Worm (Caenorhabditis elegans) whole organism, young adult: ENCODE data around the gene lelo-4.

Experiments
- B0261.1 ChIP-seq: sonication (generic microtip); optimal IDR thresholded peaks from 2 replicates; lab custom pipeline; 2016; ENCODE audit warnings: mild to moderate bottlenecking, missing genetic modification characterization, moderate library complexity, missing compliant biosample characterization
- D2030.7 ChIP-seq: fragments of 200-800 bp; sonication (Bioruptor generic); IDR thresholded peaks from 2 replicates; pipeline ENCODE4 v1.3.6; 2022; ENCODE audit warnings: missing genetic modification reagents, missing genetic modification characterization, missing compliant biosample characterization
- F22D6.2 ChIP-seq: sonication (generic microtip); optimal IDR thresholded peaks from 2 replicates; lab custom pipeline; 2016; ENCODE audit warnings: mild to moderate bottlenecking, missing genetic modification characterization, missing compliant biosample characterization
- F52B5.7 ChIP-seq: sonication (generic microtip); optimal IDR thresholded peaks from 2 replicates; lab custom pipeline; 2016; ENCODE audit warnings: mild to moderate bottlenecking, missing genetic modification characterization, missing compliant biosample characterization
- F55B11.4 ChIP-seq: sonication (generic microtip); optimal IDR thresholded peaks from 2 replicates; lab custom pipeline; 2016; ENCODE audit warnings: missing compliant biosample characterization, missing genetic modification characterization, borderline replicate concordance; ENCODE audit not compliant: insufficient read depth
- K11D2.4 ChIP-seq: fragments of 200-800 bp; sonication (Bioruptor generic); IDR thresholded peaks from 2 replicates; pipeline ENCODE4 v1.3.6; 2022; ENCODE audit warnings: missing genetic modification reagents, missing genetic modification characterization, missing compliant biosample characterization
- T07F8.4 ChIP-seq: sonication (generic microtip); optimal IDR thresholded peaks from 2 replicates; lab custom pipeline; 2016; ENCODE audit warnings: mild to moderate bottlenecking, missing genetic modification characterization, moderate library complexity, missing compliant biosample characterization
- T26A5.8 ChIP-seq: sonication (generic microtip); optimal IDR thresholded peaks from 2 replicates; lab custom pipeline; 2016; ENCODE audit warnings: missing genetic modification characterization, missing compliant biosample characterization
- Y79H2A.3 ChIP-seq: fragments of 200-800 bp; sonication (Bioruptor generic); conservative IDR thresholded peaks from 2 replicates; pipeline ENCODE4 v1.3.6; 2022; ENCODE audit warnings: missing genetic modification reagents, missing genetic modification characterization, missing compliant biosample characterization
- Y95B8A.8 ChIP-seq: fragments of 200-800 bp; sonication (Bioruptor generic); IDR thresholded peaks from 2 replicates; pipeline ENCODE4 v1.3.6; 2022; ENCODE audit warnings: missing genetic modification reagents, missing genetic modification characterization, missing compliant biosample characterization
- akir-1 ChIP-seq: fragments of 200-800 bp; sonication (Bioruptor generic); optimal IDR thresholded peaks from 2 replicates; lab custom pipeline; 2018; ENCODE audit warnings: mild to moderate bottlenecking, missing genetic modification characterization, moderate library complexity, missing compliant biosample characterization
- ama-1 ChIP-seq, 3 experiments: fragments of 150-350 bp in 1 of 3; sonication (generic microtip) in 2 of 3; optimal IDR thresholded peaks; 2 replicates each; lab custom pipeline; 2014 to 2018; ENCODE audit warnings: missing biosample characterization in 2 of 3, missing genetic modification characterization in 2 of 3, missing genetic modification reagents in 2 of 3
- athp-1 ChIP-seq: sonication (generic microtip); optimal IDR thresholded peaks from 2 replicates; lab custom pipeline; 2017; ENCODE audit warnings: mild to moderate bottlenecking, missing genetic modification characterization, missing compliant biosample characterization
- ccch-3 ChIP-seq: fragments of 200-800 bp; sonication (Bioruptor generic); optimal IDR thresholded peaks from 2 replicates; lab custom pipeline; 2018; ENCODE audit warnings: mild to moderate bottlenecking, missing genetic modification characterization, missing compliant biosample characterization
- ceh-79 ChIP-seq: sonication (generic microtip); optimal IDR thresholded peaks from 2 replicates; lab custom pipeline; 2017; ENCODE audit warnings: mild to moderate bottlenecking, missing genetic modification characterization, missing compliant biosample characterization
- ceh-91 ChIP-seq: fragments of 200-800 bp; sonication (Bioruptor generic); IDR thresholded peaks from 2 replicates; pipeline ENCODE4 v1.3.6; 2022; ENCODE audit warnings: missing genetic modification reagents, missing genetic modification characterization, missing compliant biosample characterization
- chd-7 ChIP-seq: sonication (generic microtip); optimal IDR thresholded peaks from 2 replicates; lab custom pipeline; 2016; ENCODE audit warnings: mild to moderate bottlenecking, missing genetic modification characterization, moderate library complexity, missing compliant biosample characterization
- dox-1 ChIP-seq: fragments of 200-800 bp; sonication (Bioruptor generic); IDR thresholded peaks from 2 replicates; pipeline ENCODE4 v1.3.6; 2022; ENCODE audit warnings: missing genetic modification reagents, missing genetic modification characterization, missing compliant biosample characterization
- dpl-1 ChIP-seq: fragments of 150-350 bp; optimal IDR thresholded peaks from 2 replicates; lab custom pipeline; 2014; ENCODE audit warnings: missing biosample characterization, missing genetic modification reagents, missing genetic modification characterization
- ets-4 ChIP-seq: fragments of 200-800 bp; sonication (Bioruptor generic); optimal IDR thresholded peaks from 2 replicates; lab custom pipeline; 2018; ENCODE audit warnings: mild to moderate bottlenecking, missing genetic modification characterization, missing compliant biosample characterization
- him-1 ChIP-seq: sonication (generic microtip); optimal IDR thresholded peaks from 2 replicates; lab custom pipeline; 2016; ENCODE audit warnings: missing genotype, missing genetic modification reagents, missing genetic modification characterization, missing compliant biosample characterization
- hlh-12 ChIP-seq: sonication (generic microtip); optimal IDR thresholded peaks from 2 replicates; lab custom pipeline; 2016; ENCODE audit warnings: missing genetic modification characterization, missing compliant biosample characterization
- hlh-26 ChIP-seq: fragments of 200-800 bp; sonication (Bioruptor generic); conservative IDR thresholded peaks from 2 replicates; pipeline ENCODE4 v1.3.6; 2022; ENCODE audit warnings: missing genetic modification reagents, missing genetic modification characterization, missing compliant biosample characterization
- hmg-20 ChIP-seq: fragments of 200-800 bp; sonication (Bioruptor generic); IDR thresholded peaks from 2 replicates; pipeline ENCODE4 v1.3.6; 2022; ENCODE audit warnings: missing genetic modification reagents, missing genetic modification characterization, missing compliant biosample characterization
- let-526 ChIP-seq: fragments of 200-800 bp; sonication (Bioruptor generic); IDR thresholded peaks from 2 replicates; pipeline ENCODE4 v1.3.6; 2022; ENCODE audit warnings: missing genetic modification reagents, missing genetic modification characterization, missing compliant biosample characterization
- lin-26 ChIP-seq: fragments of 200-800 bp; sonication (Bioruptor generic); IDR thresholded peaks from 2 replicates; pipeline ENCODE4 v1.3.6; 2022; ENCODE audit warnings: missing genetic modification reagents, missing genetic modification characterization, missing compliant biosample characterization
- madf-10 ChIP-seq: sonication (generic microtip); optimal IDR thresholded peaks from 2 replicates; lab custom pipeline; 2016; ENCODE audit warnings: mild to moderate bottlenecking, missing genetic modification characterization, missing compliant biosample characterization
- madf-6 ChIP-seq: fragments of 200-800 bp; sonication (Bioruptor generic); IDR thresholded peaks from 2 replicates; pipeline ENCODE4 v1.3.6; 2022; ENCODE audit warnings: missing genetic modification reagents, missing genetic modification characterization, missing compliant biosample characterization
- mes-4 ChIP-seq: sonication (generic microtip); optimal IDR thresholded peaks from 2 replicates; lab custom pipeline; 2016; ENCODE audit warnings: missing genotype, missing genetic modification characterization, missing compliant biosample characterization
- nfya-1 ChIP-seq: sonication (generic microtip); optimal IDR thresholded peaks from 2 replicates; lab custom pipeline; 2017; ENCODE audit warnings: antibody characterized with exemption, missing compliant biosample characterization, missing genetic modification characterization, borderline replicate concordance; ENCODE audit not compliant: insufficient read depth
- nhr-120 ChIP-seq: fragments of 200-800 bp; sonication (Bioruptor generic); IDR thresholded peaks from 2 replicates; pipeline ENCODE4 v1.3.6; 2022; ENCODE audit warnings: missing genetic modification characterization, missing compliant biosample characterization
- nhr-27 ChIP-seq: fragments of 200-800 bp; sonication (Bioruptor generic); optimal IDR thresholded peaks from 2 replicates; lab custom pipeline; 2018; ENCODE audit warnings: mild to moderate bottlenecking, missing genetic modification characterization, moderate library complexity, missing compliant biosample characterization
- nhr-90 ChIP-seq: sonication (generic microtip); optimal IDR thresholded peaks from 2 replicates; lab custom pipeline; 2016; ENCODE audit warnings: missing genotype, mild to moderate bottlenecking, missing genetic modification characterization, missing compliant biosample characterization
- repo-1 ChIP-seq: sonication (generic microtip); optimal IDR thresholded peaks from 2 replicates; lab custom pipeline; 2017; ENCODE audit warnings: mild to moderate bottlenecking, missing genetic modification characterization, missing compliant biosample characterization
- rpc-1 ChIP-seq, 2 experiments: fragments of 150-350 bp in 1 of 2; sonication (generic microtip) in 1 of 2; optimal IDR thresholded peaks; 2 replicates each; lab custom pipeline; 2014 to 2018; ENCODE audit warnings: missing biosample characterization in 1 of 2, missing genetic modification characterization in 1 of 2, missing genetic modification reagents in 1 of 2, missing genotype in 1 of 2
- sea-2 ChIP-seq: fragments of 200-800 bp; sonication (Bioruptor generic); IDR thresholded peaks from 2 replicates; pipeline ENCODE4 v1.3.6; 2022; ENCODE audit warnings: missing genetic modification characterization, missing compliant biosample characterization
- snpc-3.4 ChIP-seq: sonication (generic microtip); optimal IDR thresholded peaks from 2 replicates; lab custom pipeline; 2017; ENCODE audit warnings: missing genetic modification characterization, mild to moderate bottlenecking, missing compliant biosample characterization, antibody characterized with exemption, moderate library complexity, missing genotype, missing genetic modification reagents
- snpc-4 ChIP-seq, 5 experiments: fragments of 150-350 bp in 1 of 5; sonication (generic microtip) in 4 of 5; optimal IDR thresholded peaks; 2 replicates each; lab custom pipeline; 2014 to 2018; ENCODE audit warnings: missing genetic modification characterization in 5 of 5, missing biosample characterization in 3 of 5, antibody characterized with exemption in 2 of 5, mild to moderate bottlenecking in 2 of 5, missing compliant biosample characterization in 2 of 5, missing genotype in 2 of 5, moderate library complexity in 2 of 5, missing genetic modification reagents in 1 of 5
- somi-1 ChIP-seq: fragments of 200-800 bp; sonication (Bioruptor generic); optimal IDR thresholded peaks from 2 replicates; lab custom pipeline; 2018; ENCODE audit warnings: mild to moderate bottlenecking, missing genetic modification characterization, missing compliant biosample characterization
- sptf-2 ChIP-seq: fragments of 200-800 bp; sonication (Bioruptor generic); optimal IDR thresholded peaks from 2 replicates; lab custom pipeline; 2018; ENCODE audit warnings: mild to moderate bottlenecking, missing genetic modification characterization, missing compliant biosample characterization
- tbp1 ChIP-seq: fragments of 200-800 bp; sonication (Bioruptor generic); optimal IDR thresholded peaks from 2 replicates; lab custom pipeline; 2018; ENCODE audit warnings: mild to moderate bottlenecking, missing genetic modification characterization, missing compliant biosample characterization

lelo-4 gene

DNA sequence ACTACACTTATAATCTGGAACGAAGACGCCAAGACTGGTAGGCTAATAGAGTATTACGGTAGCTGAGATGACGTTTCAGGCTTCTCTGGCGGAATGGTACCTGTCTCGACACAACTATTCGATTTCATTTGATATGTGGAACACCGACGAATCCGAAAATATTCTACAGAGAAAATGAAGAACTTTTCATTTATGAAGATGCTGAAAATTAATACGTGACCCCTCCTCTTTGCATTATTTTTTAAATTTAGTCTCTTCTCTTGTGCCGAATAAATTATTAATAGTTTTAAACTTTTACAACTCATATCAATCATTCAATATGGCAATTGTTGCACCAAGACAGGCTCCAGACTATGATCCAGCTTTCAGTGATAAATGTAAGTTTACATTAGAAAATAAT lies 48.7 kb upstream of the lelo-4 start, which contains the start of gene C25H3.16:
Gene C25H3.16, plus strand, starts transcription at position 301 of the 400 bp plus-strand sequence.
- no peak for TF ChIP-seq akir-1 (GFP tag; lab: Kevin White, UChicago)
- no peak for TF ChIP-seq Y79H2A.3 (GFP tag; lab: Robert Waterston, UW)
- TF ChIP-seq let-526 (GFP tag; lab: Robert Waterston, UW), result no peak
- TF ChIP-seq ceh-91, result no peak
- TF ChIP-seq athp-1 (tag; lab: Kevin White, UChicago), result no peak
- TF ChIP-seq chd-7 (tag; lab: Kevin White, UChicago), result no peak
- no peak for TF ChIP-seq nhr-90 (tag; lab: Kevin White, UChicago)
- TF ChIP-seq him-1 (tag; lab: Kevin White, UChicago), result peak; percentile 74

DNA sequence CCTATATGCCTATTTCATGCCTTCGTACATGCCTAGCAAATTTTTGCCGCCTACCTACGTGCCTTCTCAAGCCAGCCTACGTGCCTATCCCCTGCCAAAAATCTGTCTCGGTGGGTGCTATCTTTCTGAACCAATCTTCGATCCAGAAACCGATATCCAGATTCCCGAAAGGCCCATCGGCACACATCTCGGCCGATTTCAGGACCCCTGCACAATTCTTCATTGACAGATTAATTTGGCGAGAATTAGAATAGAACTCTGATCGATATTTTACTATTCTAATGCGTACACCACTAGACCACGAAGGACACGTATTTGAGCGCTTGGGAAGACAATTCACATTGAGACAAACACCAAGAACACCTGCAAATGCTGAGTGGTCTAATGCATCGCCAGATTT lies 47.2 kb upstream of the lelo-4 start:
- no peak for TF ChIP-seq F22D6.2 (tag; lab: Kevin White, UChicago)
- TF ChIP-seq tbp1 (GFP tag; lab: Kevin White, UChicago), result peak; percentile 69
- TF ChIP-seq ceh-79, result no peak
- TF ChIP-seq madf-6 (GFP tag; lab: Robert Waterston, UW), result no peak
- peak; percentile 20 for TF ChIP-seq rpc-1 (optimal IDR thresholded peaks at IDR 0.05; lab: Kevin White, UChicago)
- TF ChIP-seq rpc-1 (tag; optimal IDR thresholded peaks at IDR 0.05; lab: Kevin White, UChicago), result peak; percentile 62
- no peak for TF ChIP-seq K11D2.4 (GFP tag; lab: Robert Waterston, UW)
- TF ChIP-seq B0261.1 (tag; lab: Kevin White, UChicago), result peak; percentile 7

DNA sequence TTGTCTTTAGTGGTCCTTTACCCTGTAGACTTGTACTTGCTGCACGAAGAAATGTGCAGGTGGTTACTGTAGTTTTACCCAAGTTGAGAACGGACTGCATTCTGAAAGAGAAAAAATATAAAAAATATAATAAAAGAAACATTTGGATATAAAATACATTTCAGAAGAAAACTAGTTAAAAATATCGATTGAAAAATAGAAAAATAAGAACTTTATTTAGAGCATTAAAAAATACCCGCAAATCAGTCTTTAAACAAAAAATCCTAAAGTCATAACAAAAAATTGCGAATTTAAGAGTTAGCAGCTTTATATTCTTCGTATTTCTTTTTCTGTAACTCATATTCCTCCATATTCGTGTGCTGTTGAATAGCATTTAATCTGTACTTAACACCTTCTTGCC lies 45.9 kb upstream of the lelo-4 start, which contains the start of gene C25H3.7:
Gene C25H3.7, minus strand, starts transcription at position 101 of the 400 bp plus-strand sequence.
- no peak for TF ChIP-seq ets-4 (GFP tag; lab: Kevin White, UChicago)
- no peak for TF ChIP-seq somi-1 (GFP tag; lab: Kevin White, UChicago)
- TF ChIP-seq F22D6.2 (tag; lab: Kevin White, UChicago), result no peak
- no peak for TF ChIP-seq lin-26 (GFP tag; lab: Robert Waterston, UW)
- TF ChIP-seq B0261.1 (tag; lab: Kevin White, UChicago), result no peak
- TF ChIP-seq ccch-3 (GFP tag; lab: Kevin White, UChicago), result no peak
- no peak for TF ChIP-seq nhr-27
- TF ChIP-seq snpc-4 (GFP tag; optimal IDR thresholded peaks at IDR 0.05; lab: Kevin White, UChicago), result no peak
- TF ChIP-seq snpc-4 (tag; optimal IDR thresholded peaks at IDR 0.05; lab: Kevin White, UChicago), result no peak
- TF ChIP-seq snpc-3.4 (tag; lab: Kevin White, UChicago), result no peak
- TF ChIP-seq sea-2 (GFP tag; lab: Robert Waterston, UW), result no peak
- no peak for TF ChIP-seq hlh-12 (tag; lab: Kevin White, UChicago)
- TF ChIP-seq mes-4, result no peak
- TF ChIP-seq T07F8.4 (tag; lab: Kevin White, UChicago), result no peak
- no peak for TF ChIP-seq athp-1 (tag; lab: Kevin White, UChicago)
- TF ChIP-seq nhr-90 (tag; lab: Kevin White, UChicago), result no peak
- TF ChIP-seq T26A5.8 (tag; lab: Kevin White, UChicago), result no peak

DNA sequence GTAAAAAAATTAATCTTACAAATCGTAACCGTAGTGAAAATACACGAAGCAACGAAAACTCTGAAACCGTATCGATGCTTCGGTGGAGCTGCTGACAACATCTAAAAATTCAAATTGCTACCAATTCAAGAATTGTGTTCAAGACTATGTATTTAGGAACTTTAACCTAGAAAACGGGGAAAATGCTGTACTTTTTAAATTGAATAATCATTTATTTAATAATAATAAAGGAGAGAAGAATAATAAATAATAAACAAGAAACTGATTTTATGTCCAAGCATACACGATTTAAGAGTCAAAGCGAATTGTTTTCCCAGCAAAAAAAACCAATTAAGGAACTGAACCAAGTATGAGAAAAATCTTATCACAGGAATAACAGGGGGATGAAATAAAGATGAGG lies 45.1 kb upstream of the lelo-4 start, which contains the start of gene C25H3.17:
Gene C25H3.17, minus strand, starts transcription at position 101 of the 400 bp plus-strand sequence.
- TF ChIP-seq hlh-26 (GFP tag; lab: Robert Waterston, UW), result no peak
- no peak for TF ChIP-seq F52B5.7
- TF ChIP-seq mes-4, result no peak
- no peak for TF ChIP-seq snpc-4 (GFP tag; optimal IDR thresholded peaks at IDR 0.05; lab: Kevin White, UChicago)
- TF ChIP-seq snpc-4 (tag; optimal IDR thresholded peaks at IDR 0.05; lab: Kevin White, UChicago), result no peak
- no peak for TF ChIP-seq sptf-2
- TF ChIP-seq dpl-1 (GFP tag; lab: Kevin White, UChicago), result no peak
- TF ChIP-seq D2030.7 (GFP tag; lab: Robert Waterston, UW), result no peak
- TF ChIP-seq T07F8.4 (tag; lab: Kevin White, UChicago), result no peak
- no peak for TF ChIP-seq K11D2.4 (GFP tag; lab: Robert Waterston, UW)
- no peak for TF ChIP-seq nhr-120 (GFP tag; lab: Robert Waterston, UW)
- no peak for TF ChIP-seq dox-1 (GFP tag; lab: Robert Waterston, UW)
- TF ChIP-seq repo-1 (tag; lab: Kevin White, UChicago), result no peak
- no peak for TF ChIP-seq ama-1 (optimal IDR thresholded peaks at IDR 0.05; lab: Kevin White, UChicago)
- TF ChIP-seq ama-1 (GFP tag; optimal IDR thresholded peaks at IDR 0.05; lab: Kevin White, UChicago), result no peak
- no peak for TF ChIP-seq let-526 (GFP tag; lab: Robert Waterston, UW)
- TF ChIP-seq F55B11.4 (tag; lab: Kevin White, UChicago), result no peak
- no peak for TF ChIP-seq nfya-1 (tag; lab: Kevin White, UChicago)
- no peak for TF ChIP-seq Y95B8A.8
- TF ChIP-seq ceh-91, result no peak
- TF ChIP-seq madf-10 (tag; lab: Kevin White, UChicago), result no peak
- TF ChIP-seq hmg-20, result no peak
